Worm (Caenorhabditis elegans) whole organism, midembryonic: ENCODE measurements around the gene coq-5.

Experiments
- ref-1 ChIP-seq: fragments of 200-800 bp; sonication (Bioruptor generic); conservative IDR thresholded peaks from 2 replicates; pipeline ENCODE4 v1.3.6; 2022; ENCODE audit warnings: missing genetic modification reagents, missing genetic modification characterization, missing compliant biosample characterization
- ztf-29 ChIP-seq: fragments of 200-800 bp; sonication (Bioruptor generic); IDR thresholded peaks from 2 replicates; pipeline ENCODE4 v1.3.6; 2022; ENCODE audit warnings: missing genetic modification reagents, missing genetic modification characterization, missing compliant biosample characterization

DNA sequence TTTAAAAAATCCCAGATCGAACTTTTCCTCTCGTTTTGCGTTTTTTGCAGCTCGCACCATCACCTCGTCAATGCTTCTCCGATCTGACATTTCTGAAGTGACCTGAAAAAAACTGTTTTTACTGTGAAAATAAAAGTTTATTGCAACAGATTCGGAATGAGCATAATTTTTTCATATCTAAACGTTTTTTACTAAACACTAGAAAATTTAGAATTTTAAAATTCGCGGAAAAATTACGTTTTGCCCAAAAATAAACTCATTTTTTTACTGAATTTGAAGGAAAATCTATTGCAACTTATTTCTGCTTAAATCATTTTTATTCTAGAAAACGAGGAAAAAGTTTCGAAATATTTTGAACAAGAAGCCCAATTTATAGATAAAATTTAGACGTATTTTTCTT lies 24.6 kb upstream of the coq-5 start, which contains the start of gene ZK688.9:
- TF ChIP-seq ztf-29 (no peak), ref-1 (no peak)
